Fruit fly (Drosophila melanogaster): Measurements from ENCODE around the gene CG6683.

CG6683 gene

dm6 chr3L:8546355-8546771 is 31.6 kb upstream of the CG6683 start (continued):
- no peak for TF ChIP-seq lz (GFP tag; optimal IDR thresholded peaks at IDR 0.05)
- no peak for TF ChIP-seq Ets21C (GFP tag; optimal IDR thresholded peaks at IDR 0.05)
- no peak for TF ChIP-seq CG32006 (GFP tag; optimal IDR thresholded peaks at IDR 0.05)
- peak; percentile 1 for TF ChIP-seq achi (GFP tag; optimal IDR thresholded peaks at IDR 0.05)
- TF ChIP-seq eg (GFP tag; IDR thresholded peaks at IDR 0.05): peak; percentile 61; the same call in 2 of the 3 replicates
- peak; percentile 16 for TF ChIP-seq topi (GFP tag; optimal IDR thresholded peaks at IDR 0.05)
- no peak for TF ChIP-seq CG6792 (GFP tag; optimal IDR thresholded peaks at IDR 0.05)
- no peak for TF ChIP-seq CG4318 (GFP tag; optimal IDR thresholded peaks at IDR 0.05)
- peak; percentile 57 for TF ChIP-seq dsx (GFP tag; optimal IDR thresholded peaks at IDR 0.05; ENCODE audit: poor library complexity, severe bottlenecking)
- TF ChIP-seq Hr39 (GFP tag; optimal IDR thresholded peaks at IDR 0.05): no peak
- no peak for TF ChIP-seq CG8319 (GFP tag; optimal IDR thresholded peaks at IDR 0.05)
- TF ChIP-seq CG16779 (tag; optimal IDR thresholded peaks at IDR 0.05): peak; percentile 57
- TF ChIP-seq cyc (GFP tag; optimal IDR thresholded peaks at IDR 0.05): no peak
- peak; percentile 2 for TF ChIP-seq CG10669 (GFP tag; optimal IDR thresholded peaks at IDR 0.05)
- no peak; the same call in 1 of the 2 replicates for TF ChIP-seq CG11294 (GFP tag; IDR thresholded peaks at IDR 0.05)
- TF ChIP-seq CG3919 (GFP tag; optimal IDR thresholded peaks at IDR 0.05): peak; percentile 64
- TF ChIP-seq CG15336 (GFP tag; IDR thresholded peaks at IDR 0.05): peak; percentile 64; the same call in 1 of the 2 replicates
- TF ChIP-seq Hr38 (GFP tag; optimal IDR thresholded peaks at IDR 0.05): no peak

DNA sequence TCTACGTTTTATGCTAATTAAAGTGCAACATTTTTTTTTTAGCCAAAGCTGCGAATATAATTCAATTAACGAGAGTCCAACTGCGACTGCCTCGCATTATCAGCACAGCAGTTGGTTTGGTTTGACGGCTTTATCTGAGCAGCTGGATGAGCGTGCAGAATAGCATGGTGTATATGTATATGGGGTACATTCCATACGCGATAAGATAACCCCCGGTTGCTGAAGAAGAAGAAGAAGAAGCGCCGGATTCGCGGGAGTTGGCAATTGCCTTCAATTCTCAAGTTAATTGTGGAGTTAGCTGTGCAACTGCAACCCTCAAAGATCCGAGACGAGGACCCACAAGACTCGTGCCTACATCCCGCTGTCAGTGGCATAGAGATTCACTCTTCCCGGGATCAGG is 30.8 kb upstream of the CG6683 start:
- TF ChIP-seq cyc (GFP tag; optimal IDR thresholded peaks at IDR 0.05) (no peak), Smox (GFP tag; optimal IDR thresholded peaks at IDR 0.05) (no peak), CG10631 (GFP tag; optimal IDR thresholded peaks at IDR 0.05) (no peak), ss (GFP tag; optimal IDR thresholded peaks at IDR 0.05) (peak in 1 of 2 experiments; percentile 2), Eip78C (GFP tag) (peak; percentile 41), CG10669 (GFP tag; optimal IDR thresholded peaks at IDR 0.05) (no peak), Hr38 (GFP tag; optimal IDR thresholded peaks at IDR 0.05) (no peak), CG34406 (GFP tag; optimal IDR thresholded peaks at IDR 0.05) (no peak), CG16779 (tag; optimal IDR thresholded peaks at IDR 0.05) (no peak), CG11294 (GFP tag; IDR thresholded peaks at IDR 0.05) (no peak), Ets96B (tag; optimal IDR thresholded peaks at IDR 0.05) (no peak), CG8119 (GFP tag; IDR thresholded peaks at IDR 0.05) (no peak), CG31627 (GFP tag; optimal IDR thresholded peaks at IDR 0.05) (no peak), CG6276 (GFP tag; optimal IDR thresholded peaks at IDR 0.05) (no peak), svp (GFP tag) (peak; percentile 91)

- TF ChIP-seq svp (GFP tag) (peak; percentile 5), Hr4 (GFP tag; optimal IDR thresholded peaks at IDR 0.05) (peak; percentile 7), acj6 (GFP tag; optimal IDR thresholded peaks at IDR 0.05) (peak; percentile 32), Sox14 (GFP tag; optimal IDR thresholded peaks at IDR 0.05) (peak; percentile 19), CG1621 (tag; optimal IDR thresholded peaks at IDR 0.05) (peak; percentile 79), CG3032 (tag; optimal IDR thresholded peaks at IDR 0.05) (peak; percentile 8), Eip93F (GFP tag; optimal IDR thresholded peaks at IDR 0.05) (no peak), ss (GFP tag; optimal IDR thresholded peaks at IDR 0.05) (no peak), CG10669 (GFP tag; optimal IDR thresholded peaks at IDR 0.05) (no peak), Eip78C (GFP tag) (peak; percentile 53), Sox102F (GFP tag; optimal IDR thresholded peaks at IDR 0.05) (no peak), CG31627 (GFP tag; optimal IDR thresholded peaks at IDR 0.05) (peak; percentile 8), OdsH (GFP tag; optimal IDR thresholded peaks at IDR 0.05) (peak; percentile 37), lz (GFP tag; optimal IDR thresholded peaks at IDR 0.05) (peak; percentile 6), Met (GFP tag; optimal IDR thresholded peaks at IDR 0.05) (peak; percentile 23), dac (GFP tag; optimal IDR thresholded peaks at IDR 0.05) (no peak), topi (GFP tag; optimal IDR thresholded peaks at IDR 0.05) (no peak), dsx (GFP tag; optimal IDR thresholded peaks at IDR 0.05; ENCODE audit: poor library complexity, severe bottlenecking) (peak; percentile 18), fkh (GFP tag; optimal IDR thresholded peaks at IDR 0.05) (peak; percentile 43), Ets21C (GFP tag; optimal IDR thresholded peaks at IDR 0.05) (no peak), achi (GFP tag; optimal IDR thresholded peaks at IDR 0.05) (peak; percentile 33), CG7368 (GFP tag; optimal IDR thresholded peaks at IDR 0.05) (no peak), fd59A (GFP tag; optimal IDR thresholded peaks at IDR 0.05) (no peak)
Measured at dm6 chr3L:8544710-8545109, 30.0 kb upstream of the CG6683 start, which contains the start of gene rhea. TSS of gene rhea (plus strand) at chr3L:8545001.

Measured in whole organism, prepupa.